Fruit fly (Drosophila melanogaster) whole organism, embryonic: Measurements from ENCODE around the gene Iyd.
A peak's percentile ranks its signal among the peaks of the same experiment; 100 is the strongest.

Source experiments
- CG10979 ChIP-seq: fragments of 200-800 bp; sonication (Bioruptor generic); optimal IDR thresholded peaks from 2 replicates; lab custom pipeline; 2018; ENCODE audit warnings: missing biosample characterization, mild to moderate bottlenecking, missing genetic modification characterization, moderate library complexity
- CG1529 ChIP-seq: fragments of 200-800 bp; sonication (Bioruptor generic); optimal IDR thresholded peaks from 3 replicates; lab custom pipeline; 2018; ENCODE audit warnings: missing biosample characterization, missing genetic modification characterization
- CG15696 ChIP-seq: fragments of 200-800 bp; sonication (Bioruptor generic); optimal IDR thresholded peaks from 2 replicates; lab custom pipeline; 2019; ENCODE audit warnings: missing biosample characterization, mild to moderate bottlenecking, missing genetic modification characterization, moderate library complexity
- CG17361 ChIP-seq: fragments of 200-800 bp; sonication (Bioruptor generic); IDR thresholded peaks from 3 replicates; pipeline ENCODE4 v1.3.6; 2022; ENCODE audit warnings: missing biosample characterization, missing genetic modification characterization
- CG17385 ChIP-seq: fragments of 200-800 bp; sonication (Bioruptor generic); optimal IDR thresholded peaks from 3 replicates; lab custom pipeline; 2018; ENCODE audit warnings: missing biosample characterization, mild to moderate bottlenecking, missing genetic modification characterization
- CG17612 ChIP-seq: fragments of 200-800 bp; sonication (Bioruptor generic); IDR thresholded peaks from 2 replicates; pipeline ENCODE4 v1.3.6; 2022; ENCODE audit warnings: missing biosample characterization, missing genetic modification characterization
- CG17912 ChIP-seq: fragments of 200-800 bp; sonication (Bioruptor generic); optimal IDR thresholded peaks from 2 replicates; lab custom pipeline; 2018; ENCODE audit warnings: missing biosample characterization, mild to moderate bottlenecking, missing genetic modification characterization
- CG1832 ChIP-seq: fragments of 200-800 bp; sonication (Bioruptor generic); optimal IDR thresholded peaks from 2 replicates; lab custom pipeline; 2017; ENCODE audit warnings: missing biosample characterization, mild to moderate bottlenecking, missing genetic modification characterization, inconsistent platforms
- CG18764 ChIP-seq: fragments of 200-800 bp; sonication (Bioruptor generic); optimal IDR thresholded peaks from 3 replicates; lab custom pipeline; 2016; ENCODE audit warnings: missing biosample characterization, missing genetic modification characterization
- CG2202 ChIP-seq: fragments of 200-800 bp; sonication (Bioruptor generic); optimal IDR thresholded peaks from 2 replicates; lab custom pipeline; 2018; ENCODE audit warnings: missing biosample characterization, mild to moderate bottlenecking, missing genetic modification characterization
- CG2889 ChIP-seq: fragments of 200-800 bp; sonication (Bioruptor generic); IDR thresholded peaks from 3 replicates; pipeline ENCODE4 v1.3.6; 2022; ENCODE audit warnings: missing biosample characterization, missing genetic modification characterization
- CG31388 ChIP-seq: fragments of 200-800 bp; sonication (Bioruptor generic); optimal IDR thresholded peaks from 2 replicates; lab custom pipeline; 2016; ENCODE audit warnings: missing biosample characterization, missing genetic modification characterization
- CG33213 ChIP-seq: fragments of 200-800 bp; sonication (Bioruptor generic); optimal IDR thresholded peaks from 3 replicates; lab custom pipeline; 2016; ENCODE audit warnings: missing biosample characterization, missing genetic modification characterization
- CG4360 ChIP-seq: fragments of 200-800 bp; sonication (Bioruptor generic); IDR thresholded peaks from 2 replicates; pipeline ENCODE4 v1.3.6; 2022; ENCODE audit warnings: missing biosample characterization, missing genetic modification characterization
- CG4730 ChIP-seq: fragments of 200-800 bp; sonication (Bioruptor generic); IDR thresholded peaks from 2 replicates; pipeline ENCODE4 v1.3.6; 2022; ENCODE audit warnings: missing biosample characterization, missing genetic modification characterization
- CG7963 ChIP-seq: fragments of 200-800 bp; sonication (Bioruptor generic); IDR thresholded peaks from 3 replicates; pipeline ENCODE4 v1.3.6; 2022; ENCODE audit warnings: missing biosample characterization, missing genetic modification characterization; ENCODE audit not compliant: partially characterized antibody
- CG8944 ChIP-seq: fragments of 200-800 bp; sonication (Bioruptor generic); optimal IDR thresholded peaks from 3 replicates; lab custom pipeline; 2016; ENCODE audit warnings: missing biosample characterization, missing genetic modification characterization
- Dbx ChIP-seq: fragments of 200-800 bp; sonication (Bioruptor generic); IDR thresholded peaks from 3 replicates; pipeline ENCODE4 v1.3.6; 2022; ENCODE audit warnings: missing biosample characterization, missing genetic modification characterization
- Dek ChIP-seq: fragments of 200-800 bp; sonication (Bioruptor generic); optimal IDR thresholded peaks from 3 replicates; lab custom pipeline; 2019; ENCODE audit warnings: missing biosample characterization, mild to moderate bottlenecking, missing genetic modification characterization, moderate library complexity
- ERR ChIP-seq: fragments of 200-800 bp; sonication (Bioruptor generic); optimal IDR thresholded peaks from 2 replicates; lab custom pipeline; 2016; ENCODE audit warnings: missing biosample characterization, missing genetic modification characterization
- Fer1 ChIP-seq: fragments of 200-800 bp; sonication (Bioruptor generic); optimal IDR thresholded peaks from 2 replicates; lab custom pipeline; 2017; ENCODE audit warnings: missing biosample characterization, mild to moderate bottlenecking, missing genetic modification characterization
- Gsc ChIP-seq: fragments of 200-800 bp; sonication (Bioruptor generic); IDR thresholded peaks from 2 replicates; pipeline ENCODE4 v1.3.6; 2022; ENCODE audit warnings: missing biosample characterization, missing genetic modification characterization
- HLHmδ ChIP-seq: fragments of 200-800 bp; sonication (Bioruptor generic); optimal IDR thresholded peaks from 2 replicates; lab custom pipeline; 2018; ENCODE audit warnings: missing biosample characterization, mild to moderate bottlenecking, missing genetic modification characterization, moderate library complexity
- Jarid2 ChIP-seq: fragments of 200-800 bp; sonication (Bioruptor generic); optimal IDR thresholded peaks from 3 replicates; lab custom pipeline; 2017; ENCODE audit warnings: mild to moderate bottlenecking, missing biosample characterization, missing genetic modification reagents, missing genetic modification characterization
- Neu2 ChIP-seq: fragments of 200-800 bp; sonication (Bioruptor generic); optimal IDR thresholded peaks from 3 replicates; lab custom pipeline; 2016; ENCODE audit warnings: missing biosample characterization, missing genetic modification characterization, borderline replicate concordance
- Optix ChIP-seq: fragments of 200-800 bp; sonication (Bioruptor generic); IDR thresholded peaks from 3 replicates; pipeline ENCODE4 v1.3.6; 2022; ENCODE audit warnings: missing biosample characterization, missing genetic modification characterization
- Pdp1 ChIP-seq, 2 experiments: fragments of 200-800 bp; sonication (Bioruptor generic); optimal IDR thresholded peaks; 3 replicates each; lab custom pipeline; 2016; ENCODE audit warnings: missing biosample characterization in 2 of 2, missing genetic modification characterization in 2 of 2, mild to moderate bottlenecking in 1 of 2, moderate library complexity in 1 of 2
- Ssrp ChIP-seq: fragments of 200-800 bp; sonication (Bioruptor generic); optimal IDR thresholded peaks from 2 replicates; lab custom pipeline; 2018; ENCODE audit warnings: missing biosample characterization, mild to moderate bottlenecking, missing genetic modification characterization, moderate library complexity
- amos ChIP-seq: fragments of 200-800 bp; sonication (Bioruptor generic); IDR thresholded peaks from 2 replicates; pipeline ENCODE4 v1.3.6; 2022; ENCODE audit warnings: missing biosample characterization, missing genetic modification characterization; ENCODE audit not compliant: partially characterized antibody
- ato ChIP-seq: fragments of 200-800 bp; sonication (Bioruptor generic); IDR thresholded peaks from 2 replicates; pipeline ENCODE4 v1.3.6; 2022; ENCODE audit warnings: missing biosample characterization, missing genetic modification characterization; ENCODE audit not compliant: partially characterized antibody
- chif ChIP-seq, 2 experiments: fragments of 200-800 bp; sonication (Bioruptor generic); optimal IDR thresholded peaks; 3 replicates each; lab custom pipeline; 2016; ENCODE audit warnings: missing biosample characterization in 2 of 2, missing genetic modification characterization in 2 of 2
- chm ChIP-seq: fragments of 200-800 bp; sonication (Bioruptor generic); IDR thresholded peaks from 2 replicates; pipeline ENCODE4 v1.3.6; 2022; ENCODE audit warnings: missing biosample characterization, missing genetic modification characterization
- ci ChIP-seq: fragments of 200-800 bp; sonication (Bioruptor generic); IDR thresholded peaks from 3 replicates; pipeline ENCODE4 v1.3.6; 2022; ENCODE audit warnings: missing biosample characterization, missing genetic modification characterization
- crol ChIP-seq: fragments of 200-800 bp; sonication (Bioruptor generic); IDR thresholded peaks from 2 replicates; pipeline ENCODE4 v1.3.6; 2022; ENCODE audit warnings: missing biosample characterization, missing genetic modification characterization
- dati ChIP-seq: fragments of 200-800 bp; sonication (Bioruptor generic); IDR thresholded peaks from 2 replicates; pipeline ENCODE4 v1.3.6; 2022; ENCODE audit warnings: missing biosample characterization, missing genetic modification characterization
- dmrt11E ChIP-seq: fragments of 200-800 bp; sonication (Bioruptor generic); optimal IDR thresholded peaks from 3 replicates; lab custom pipeline; 2018; ENCODE audit warnings: missing biosample characterization, mild to moderate bottlenecking, missing genetic modification characterization, moderate library complexity
- fd96Cb ChIP-seq: fragments of 200-800 bp; sonication (Bioruptor generic); optimal IDR thresholded peaks from 2 replicates; lab custom pipeline; 2018; ENCODE audit warnings: missing biosample characterization, mild to moderate bottlenecking, missing genetic modification characterization, moderate library complexity
- hth ChIP-seq: fragments of >200 bp; optimal IDR thresholded peaks from 2 replicates; lab custom pipeline; 2017; ENCODE audit warnings: inconsistent platforms
- lbe ChIP-seq: fragments of 200-800 bp; sonication (Bioruptor generic); optimal IDR thresholded peaks from 2 replicates; lab custom pipeline; 2016; ENCODE audit warnings: missing biosample characterization, mild to moderate bottlenecking, missing genetic modification characterization
- lmd ChIP-seq: fragments of 200-800 bp; sonication (Bioruptor generic); IDR thresholded peaks from 2 replicates; pipeline ENCODE4 v1.3.6; 2022; ENCODE audit warnings: missing biosample characterization, missing genetic modification characterization
- nerfin-2 ChIP-seq: fragments of 200-800 bp; sonication (Bioruptor generic); IDR thresholded peaks from 2 replicates; pipeline ENCODE4 v1.3.6; 2022; ENCODE audit warnings: missing biosample characterization, missing genetic modification characterization; ENCODE audit not compliant: partially characterized antibody
- otp ChIP-seq: fragments of 200-800 bp; sonication (Bioruptor generic); IDR thresholded peaks from 3 replicates; pipeline ENCODE4, ENCODE4 v1.3.6; 2022; ENCODE audit warnings: missing biosample characterization, missing genetic modification characterization
- pan ChIP-seq, 4 experiments: fragments of >200 bp in 3 of 4; fragments of 200-800 bp in 1 of 4; sonication (Bioruptor generic) in 1 of 4; optimal IDR thresholded peaks in 3 of 4; IDR thresholded peaks in 1 of 4; 2 replicates each; pipeline versions ENCODE4 v1.3.6 to Lab custom; 2017 to 2022; ENCODE audit warnings: missing biosample characterization in 2 of 4, missing genetic modification characterization in 2 of 4, mixed read lengths in 1 of 4
- pnt ChIP-seq: fragments of 200-800 bp; sonication (Bioruptor generic); optimal IDR thresholded peaks from 3 replicates; lab custom pipeline; 2016; ENCODE audit warnings: missing biosample characterization, missing genetic modification characterization
- sc ChIP-seq, 3 experiments: fragments of >200 bp in 2 of 3; fragments of 200-800 bp in 1 of 3; sonication (Bioruptor generic) in 1 of 3; optimal IDR thresholded peaks; 2 replicates in 2 of 3; 3 replicates in 1 of 3; lab custom pipeline; 2017; ENCODE audit warnings: mild to moderate bottlenecking in 1 of 3, missing biosample characterization in 1 of 3, missing genetic modification characterization in 1 of 3, missing genetic modification reagents in 1 of 3
- schlank ChIP-seq: fragments of 200-800 bp; sonication (Bioruptor generic); optimal IDR thresholded peaks from 2 replicates; lab custom pipeline; 2018; ENCODE audit warnings: missing biosample characterization, mild to moderate bottlenecking, missing genetic modification characterization
- sima ChIP-seq: fragments of 200-800 bp; sonication (Bioruptor generic); optimal IDR thresholded peaks from 2 replicates; lab custom pipeline; 2016; ENCODE audit warnings: missing biosample characterization, missing genetic modification characterization
- sisA ChIP-seq: fragments of 200-800 bp; sonication (Bioruptor generic); IDR thresholded peaks from 2 replicates; pipeline ENCODE4 v1.3.6; 2022; ENCODE audit warnings: missing biosample characterization, missing genetic modification characterization
- tap ChIP-seq: fragments of 200-800 bp; optimal IDR thresholded peaks from 3 replicates; lab custom pipeline; 2019; ENCODE audit warnings: missing biosample characterization, mild to moderate bottlenecking, missing genetic modification characterization, moderate library complexity
- twi ChIP-seq: fragments of 200-800 bp; optimal IDR thresholded peaks from 2 replicates; lab custom pipeline; 2019; ENCODE audit warnings: missing biosample characterization, mild to moderate bottlenecking, missing genetic modification characterization, moderate library complexity

Iyd gene

dm6 chr3L:11047877-11048276 is 48.2 kb downstream of the Iyd start (continued):
- TF ChIP-seq CG17612 (GFP tag; lab: Robert Waterston, UW) (no peak), Fer1 (peak; percentile 57), dmrt11E (tag; lab: Kevin White, UChicago) (peak; percentile 59), lbe (GFP tag; lab: Kevin White, UChicago) (no peak), CG17385 (GFP tag; lab: Kevin White, UChicago) (peak; percentile 64), sisA (GFP tag; lab: Robert Waterston, UW) (peak; percentile 73), tap (no peak), Gsc (no peak), CG15696 (tag; lab: Kevin White, UChicago) (peak; percentile 79), Ssrp (tag; lab: Kevin White, UChicago) (peak; percentile 39), pnt (peak; percentile 76)

- TF ChIP-seq chm (GFP tag; lab: Robert Waterston, UW) (peak; percentile 40; the same call in 1 of the 2 replicates), CG33213 (GFP tag; lab: Kevin White, UChicago) (no peak), ato (GFP tag; lab: Robert Waterston, UW) (no peak), CG1529 (GFP tag; lab: Kevin White, UChicago) (peak; percentile 97), CG2889 (GFP tag; lab: Robert Waterston, UW) (no peak), chif (GFP tag; optimal IDR thresholded peaks at IDR 0.05; lab: Kevin White, UChicago) (no peak), Optix (no peak), CG4360 (GFP tag; lab: Robert Waterston, UW) (no peak), nerfin-2 (GFP tag; lab: Robert Waterston, UW) (no peak), CG2202 (tag; lab: Kevin White, UChicago) (no peak), CG31388 (GFP tag; lab: Kevin White, UChicago) (no peak), Pdp1 (GFP tag; optimal IDR thresholded peaks at IDR 0.05; lab: Kevin White, UChicago) (no peak), crol (GFP tag; lab: Robert Waterston, UW) (peak; percentile 91), CG8944 (GFP tag; lab: Kevin White, UChicago) (no peak), HLHmδ (GFP tag; lab: Kevin White, UChicago) (no peak), fd96Cb (tag; lab: Kevin White, UChicago) (no peak), Dbx (GFP tag; lab: Robert Waterston, UW) (no peak), CG10979 (tag; lab: Kevin White, UChicago) (no peak), otp (GFP tag; lab: Robert Waterston, UW) (no peak), lmd (no peak), CG17912 (GFP tag; lab: Kevin White, UChicago) (no peak), hth (lab: Kevin White, UChicago) (no peak), Jarid2 (GFP tag; lab: Kevin White, UChicago) (peak; percentile 16), sc (optimal IDR thresholded peaks at IDR 0.05; lab: Kevin White, UChicago) (no peak), sc (GFP tag; optimal IDR thresholded peaks at IDR 0.05; lab: Kevin White, UChicago) (no peak), amos (GFP tag; lab: Robert Waterston, UW) (no peak), CG1832 (GFP tag; lab: Kevin White, UChicago) (peak; percentile 67), CG7963 (GFP tag; lab: Robert Waterston, UW) (no peak), CG18764 (GFP tag; lab: Kevin White, UChicago) (no peak), ci (GFP tag; lab: Robert Waterston, UW) (0 out of 3 replicates have a peak, but pooled peaks have one; percentile 35), Dek (tag; lab: Kevin White, UChicago) (no peak), pan (optimal IDR thresholded peaks at IDR 0.05; lab: Kevin White, UChicago) (no peak), pan (GFP tag; optimal IDR thresholded peaks at IDR 0.05 in 1 of 2, IDR thresholded peaks at IDR 0.05 in 1 of 2) (peak in 1 of 2 experiments; percentile 18), twi (tag; lab: Kevin White, UChicago) (no peak), dati (GFP tag; lab: Robert Waterston, UW) (no peak), ERR (GFP tag; lab: Kevin White, UChicago) (no peak), CG4730 (GFP tag; lab: Robert Waterston, UW) (no peak), schlank (tag; lab: Kevin White, UChicago) (no peak), Neu2 (GFP tag; lab: Kevin White, UChicago) (no peak), sima (GFP tag; lab: Kevin White, UChicago) (no peak), CG17361 (GFP tag; lab: Robert Waterston, UW) (no peak)
These were observed 49.5 kb downstream of the Iyd start for dm6 chr3L:11046559-11046958.
